Worm (Caenorhabditis elegans) whole organism, L4/young adult: ENCODE measurements around the gene T16G1.4.

Experiments used
- W03F9.2 ChIP-seq: fragments of 150-350 bp; optimal IDR thresholded peaks from 2 replicates; lab custom pipeline; 2014; ENCODE audit warnings: missing biosample characterization, missing genetic modification characterization
- dao-5 ChIP-seq: sonication (generic microtip); optimal IDR thresholded peaks from 2 replicates; lab custom pipeline; 2016; ENCODE audit warnings: missing genotype, missing genetic modification characterization, moderate library complexity, missing compliant biosample characterization
- him-1 ChIP-seq: sonication (generic microtip); optimal IDR thresholded peaks from 2 replicates; lab custom pipeline; 2016; ENCODE audit warnings: missing genotype, missing genetic modification reagents, missing genetic modification characterization, missing compliant biosample characterization

T16G1.4 gene

DNA sequence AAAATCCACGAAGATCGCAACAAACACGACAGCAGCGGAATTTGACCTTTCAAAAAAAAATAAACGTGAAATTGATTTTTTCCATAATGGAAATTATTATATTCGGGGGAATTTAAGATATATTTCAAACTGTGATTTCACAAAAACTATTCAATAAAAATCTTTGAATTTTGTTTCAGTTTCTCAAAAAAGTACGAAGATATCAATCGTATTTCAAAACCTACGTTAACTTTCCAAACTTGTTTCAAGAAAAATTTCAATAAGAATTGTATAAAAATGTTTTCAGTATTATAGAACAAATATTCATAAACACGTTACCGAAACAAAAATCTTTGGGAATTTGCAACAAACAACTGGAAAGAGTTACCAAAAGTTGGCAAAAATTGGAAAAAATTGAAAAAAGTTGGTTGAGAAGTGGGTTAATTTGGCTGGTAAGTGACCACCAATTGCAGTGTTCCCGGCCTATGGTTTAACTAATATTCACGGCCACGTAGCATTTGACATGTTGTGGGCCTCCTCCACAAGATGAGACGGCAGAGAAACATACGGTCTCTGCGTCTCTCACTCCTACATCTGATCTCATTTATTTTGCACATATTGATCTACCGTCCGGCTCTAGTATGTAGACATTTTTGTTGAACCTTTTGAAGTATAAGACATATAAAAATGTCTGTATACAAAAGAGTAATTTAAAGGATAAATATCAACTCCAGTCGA, 9.3 kb upstream of the T16G1.4 start, which contains the start of the genes T16G1.9 and T16G1.18:
TSS of gene T16G1.9 (minus strand) at position 51 of the 717 bp plus-strand sequence.
TSS of gene T16G1.18 (plus strand) at position 493 of the 717 bp plus-strand sequence.
- no peak for TF ChIP-seq W03F9.2
- TF ChIP-seq him-1 (tag; lab: Kevin White, UChicago): no peak
- no peak for TF ChIP-seq dao-5 (tag; lab: Kevin White, UChicago)

DNA sequence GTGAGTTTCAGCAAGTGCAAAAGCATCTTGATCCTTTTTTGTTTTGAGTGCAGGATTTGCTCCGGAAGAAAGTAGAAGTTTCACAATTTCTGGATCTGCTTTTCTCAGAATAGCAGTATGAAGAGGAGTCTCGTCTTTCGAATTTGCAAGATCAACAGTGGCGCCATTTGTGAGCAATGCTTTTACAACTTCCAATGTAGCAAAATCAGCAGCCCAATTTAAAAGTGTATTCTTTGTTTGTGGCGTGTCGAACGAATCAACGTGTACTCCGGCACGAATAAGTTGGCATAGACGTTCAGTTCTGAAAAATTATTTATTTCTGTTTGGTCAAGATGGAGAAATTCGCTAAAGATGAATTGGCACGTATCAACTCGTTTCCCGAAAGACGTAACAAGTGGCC, 8.0 kb upstream of the T16G1.4 start, which contains the start of gene T16G1.13:
TSS of gene T16G1.13 (plus strand) at position 301 of the 400 bp plus-strand sequence.
- TF ChIP-seq dao-5 (tag; lab: Kevin White, UChicago): no peak
- no peak for TF ChIP-seq W03F9.2
- no peak for TF ChIP-seq him-1 (tag; lab: Kevin White, UChicago)

DNA sequence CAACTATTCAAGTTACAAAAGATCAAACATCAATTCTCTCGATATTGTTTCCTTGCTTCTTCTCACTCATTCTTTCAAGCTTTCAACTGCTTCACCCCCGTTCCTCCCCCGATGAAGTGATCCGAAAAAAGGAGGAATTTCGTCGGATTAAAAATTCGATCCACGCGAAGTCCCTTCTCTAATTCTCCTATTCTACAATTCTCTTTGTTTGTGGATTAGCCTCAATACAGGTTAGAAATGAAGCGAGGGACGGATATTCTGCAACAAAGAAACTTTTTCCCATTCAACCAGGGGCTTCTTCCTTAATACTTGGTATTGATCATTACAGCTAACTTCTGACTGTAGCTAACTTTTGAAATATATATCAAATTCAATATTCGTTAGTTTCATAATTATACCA, 3.1 kb upstream of the T16G1.4 start, which contains the start of gene grl-2:
TSS of gene grl-2 (plus strand) at position 301 of the 400 bp plus-strand sequence.
- no peak for TF ChIP-seq W03F9.2
- no peak for TF ChIP-seq dao-5 (tag; lab: Kevin White, UChicago)
- TF ChIP-seq him-1 (tag; lab: Kevin White, UChicago): no peak

DNA sequence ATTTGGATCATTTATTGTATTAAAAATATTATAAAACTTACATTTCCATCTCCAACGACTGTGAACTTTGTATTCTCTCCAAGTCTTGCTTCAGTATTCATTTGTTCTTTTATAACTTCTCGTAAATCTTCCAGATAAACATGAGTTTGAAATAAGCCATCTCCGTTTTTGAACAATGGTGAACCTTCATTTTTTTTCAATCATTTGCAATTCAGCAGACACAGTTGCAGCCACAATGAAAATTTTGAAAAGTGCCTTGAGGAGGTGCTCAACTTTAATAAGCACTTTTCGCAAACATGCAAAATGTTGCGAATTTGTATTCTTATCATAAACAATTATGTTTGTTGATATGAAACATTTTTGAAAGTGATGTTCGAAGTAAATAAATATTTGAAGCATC, 2.6 kb upstream of the T16G1.4 start, which contains the start of gene T16G1.3:
TSS of gene T16G1.3 (minus strand) at position 101 of the 400 bp plus-strand sequence.
- TF ChIP-seq W03F9.2 (no peak), him-1 (tag; lab: Kevin White, UChicago) (no peak), dao-5 (tag; lab: Kevin White, UChicago) (no peak)

DNA sequence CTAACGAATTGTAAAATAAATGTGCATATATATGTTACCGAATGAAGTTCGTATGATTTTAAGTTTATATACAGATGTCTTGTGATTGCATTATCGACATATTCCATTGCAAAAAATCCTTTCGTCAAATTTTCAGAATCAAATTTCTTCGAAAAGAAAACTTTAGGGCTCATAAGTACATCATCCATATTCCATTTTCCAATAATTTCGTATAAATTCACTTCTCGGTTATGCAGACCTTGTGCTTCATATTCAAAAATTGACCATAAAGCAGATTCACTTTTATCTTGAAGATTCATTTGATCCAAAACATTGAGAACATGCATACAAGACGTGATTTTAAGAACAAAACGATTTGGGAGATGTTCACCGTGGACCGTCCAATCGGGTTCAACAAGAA, 1.8 kb upstream of the T16G1.4 start:
- no peak for TF ChIP-seq dao-5 (tag; lab: Kevin White, UChicago)
- no peak for TF ChIP-seq W03F9.2
- no peak for TF ChIP-seq him-1 (tag; lab: Kevin White, UChicago)

DNA sequence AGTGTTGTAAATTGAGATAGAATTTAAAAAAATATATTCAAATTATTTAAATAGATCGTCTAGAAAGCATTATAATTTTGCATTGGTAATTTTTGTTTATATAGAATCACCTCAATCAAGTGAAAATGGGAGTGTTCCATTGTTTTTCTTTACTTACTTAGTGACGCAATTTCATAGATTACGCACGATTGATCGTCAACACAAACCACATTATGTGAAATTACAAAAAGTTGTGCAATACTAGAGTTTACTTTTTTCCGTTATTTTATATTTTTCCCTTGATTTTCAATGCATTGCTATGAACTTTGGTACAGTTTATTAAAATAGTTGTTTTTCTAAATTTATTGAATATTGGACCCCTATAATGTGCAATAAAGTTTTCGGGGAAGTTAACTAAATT, 2.2 kb downstream of the T16G1.4 start, which contains the start of gene T16G1.5:
TSS of gene T16G1.5 (minus strand) at position 119 of the 400 bp plus-strand sequence.
- TF ChIP-seq him-1 (tag; lab: Kevin White, UChicago): no peak
- TF ChIP-seq dao-5 (tag; lab: Kevin White, UChicago): no peak
- no peak for TF ChIP-seq W03F9.2

DNA sequence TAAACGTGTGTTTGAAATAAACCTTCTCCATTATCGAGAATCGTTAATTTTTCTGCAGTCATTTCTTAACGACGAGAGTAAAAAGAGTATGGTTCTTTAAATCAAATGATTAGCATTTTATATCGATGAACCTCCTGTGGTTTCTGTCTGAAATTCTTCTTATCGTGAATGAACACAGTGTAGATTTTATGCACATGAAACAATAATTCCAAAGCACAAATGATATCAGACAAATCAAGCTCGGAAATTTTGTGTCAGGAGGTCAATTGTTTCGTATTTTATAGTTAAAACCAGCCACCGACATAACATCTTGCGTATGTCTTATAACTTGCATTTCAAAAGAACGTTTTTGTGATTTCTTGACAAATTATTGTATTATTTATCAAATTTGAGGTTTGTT, 4.5 kb downstream of the T16G1.4 start, which contains the start of gene T16G1.6:
TSS of gene T16G1.6 (minus strand) at position 77 of the 400 bp plus-strand sequence.
- no peak for TF ChIP-seq W03F9.2
- TF ChIP-seq him-1 (tag; lab: Kevin White, UChicago): no peak
- TF ChIP-seq dao-5 (tag; lab: Kevin White, UChicago): no peak

DNA sequence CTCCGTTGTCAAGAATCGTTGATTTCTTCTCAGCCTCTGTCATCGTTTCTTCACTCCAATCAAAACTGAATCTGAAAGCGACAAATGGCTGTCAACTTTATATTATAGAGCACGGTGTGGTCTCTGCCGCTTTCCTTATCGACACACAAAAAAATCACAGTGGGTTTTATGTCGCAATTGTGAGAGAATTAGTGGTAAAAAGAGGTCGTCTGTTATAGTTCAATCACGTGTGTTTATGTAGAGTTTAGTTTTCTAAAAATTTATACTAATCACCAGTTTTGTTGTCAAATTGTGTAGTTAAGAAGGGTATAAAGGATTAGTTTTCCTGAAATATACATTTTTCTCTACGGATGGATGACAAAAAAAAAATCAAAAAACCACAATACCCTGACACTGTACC, 6.7 kb downstream of the T16G1.4 start, which contains the start of gene T16G1.7:
TSS of gene T16G1.7 (minus strand) at position 137 of the 400 bp plus-strand sequence.
- TF ChIP-seq W03F9.2 (no peak), him-1 (tag; lab: Kevin White, UChicago) (no peak), dao-5 (tag; lab: Kevin White, UChicago) (no peak)

DNA sequence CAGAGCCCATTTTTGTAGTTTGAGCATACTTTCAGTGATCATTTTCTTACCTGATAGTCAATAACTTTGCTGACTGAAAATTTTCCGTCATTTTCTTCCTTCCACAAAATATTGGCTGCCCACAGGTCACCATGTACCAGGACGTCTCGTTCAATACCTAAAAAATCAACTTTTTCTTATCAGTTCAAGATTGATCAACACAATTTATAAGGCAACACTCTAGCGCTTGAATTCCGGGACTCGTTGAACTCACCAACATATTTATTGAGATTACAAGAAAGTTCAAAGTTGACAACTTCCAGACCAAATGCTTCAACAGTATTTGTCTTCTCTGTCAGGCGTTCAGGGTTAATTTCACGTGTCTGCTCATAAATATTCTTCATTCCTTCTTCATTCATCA, 8.0 kb downstream of the T16G1.4 start:
- TF ChIP-seq W03F9.2: no peak
- no peak for TF ChIP-seq him-1 (tag; lab: Kevin White, UChicago)
- no peak for TF ChIP-seq dao-5 (tag; lab: Kevin White, UChicago)

DNA sequence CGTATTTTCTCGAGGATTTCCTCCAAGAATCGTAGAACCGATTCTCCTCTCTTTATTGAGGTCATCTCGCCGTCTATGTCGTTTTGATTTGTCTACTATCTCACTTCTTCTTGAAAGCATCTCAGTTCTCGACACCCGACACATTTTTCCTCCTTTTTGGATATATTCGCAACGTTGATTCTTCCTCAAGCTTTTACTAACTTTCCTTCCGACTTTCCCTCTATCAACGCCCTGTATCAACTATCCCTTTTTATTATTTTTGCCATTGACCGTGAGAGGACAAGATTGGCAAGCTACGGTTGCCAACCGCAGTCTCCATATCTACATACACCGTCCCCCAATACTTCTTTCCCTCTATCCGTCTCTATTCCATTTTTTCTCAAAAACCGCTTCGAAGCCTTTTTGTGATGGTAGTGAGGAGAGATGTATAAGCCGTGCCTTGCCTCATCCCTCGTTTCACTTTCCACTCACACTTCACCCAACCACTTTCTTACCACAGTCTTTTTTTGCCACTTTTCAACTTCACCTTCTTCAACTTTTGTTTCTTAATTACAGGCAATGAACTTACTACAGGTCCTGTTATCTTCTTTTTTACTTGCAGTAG, 12.6 kb downstream of the T16G1.4 start, which contains the start of gene T16G1.2:
TSS of gene T16G1.2 (plus strand) at position 554 of the 604 bp plus-strand sequence.
- TF ChIP-seq dao-5 (tag; lab: Kevin White, UChicago) (no peak), W03F9.2 (no peak), him-1 (tag; lab: Kevin White, UChicago) (no peak)

DNA sequence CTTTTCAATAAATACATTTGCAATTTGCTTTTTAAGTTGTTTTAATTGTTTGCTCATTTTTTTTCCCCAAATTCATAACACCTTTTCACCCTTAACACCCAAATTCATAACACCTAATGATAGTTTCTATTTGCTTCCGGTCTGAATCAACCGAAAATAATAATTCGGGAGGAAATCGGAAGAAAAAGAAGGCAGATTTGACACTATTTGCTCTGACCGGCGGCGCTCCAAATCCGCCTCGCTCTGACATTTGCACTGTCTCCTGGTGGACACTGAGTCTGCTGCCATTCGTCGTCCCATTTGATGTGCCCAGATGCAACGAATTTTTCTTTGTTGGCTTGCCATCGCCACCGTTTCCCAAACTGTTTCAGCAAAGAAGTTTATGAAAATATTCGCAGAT, 17.5 kb downstream of the T16G1.4 start, which contains the start of gene pqn-67:
TSS of gene pqn-67 (plus strand) at position 301 of the 400 bp plus-strand sequence.
- no peak for TF ChIP-seq W03F9.2
- no peak for TF ChIP-seq dao-5 (tag; lab: Kevin White, UChicago)
- TF ChIP-seq him-1 (tag; lab: Kevin White, UChicago): no peak

DNA sequence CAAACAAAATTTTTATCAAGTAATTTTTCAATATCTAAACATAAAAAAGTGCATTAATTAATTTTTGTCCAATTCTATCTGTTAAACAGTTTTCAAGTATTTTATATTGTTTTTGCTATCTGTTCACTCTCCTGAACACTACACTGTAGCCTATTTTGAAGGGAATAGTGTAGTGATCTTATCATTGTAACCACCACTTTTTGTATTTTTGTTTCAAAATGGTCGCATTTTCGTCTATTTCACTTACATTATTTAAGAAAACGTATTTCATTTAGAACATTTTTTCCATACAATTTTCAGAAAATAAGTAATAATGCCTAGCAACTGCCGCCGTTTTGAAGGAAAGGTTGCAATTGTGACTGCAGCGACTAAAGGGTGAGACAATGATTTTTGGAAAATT, 19.3 kb downstream of the T16G1.4 start, which contains the start of gene dhrs-4:
TSS of gene dhrs-4 (plus strand) at position 301 of the 400 bp plus-strand sequence.
- TF ChIP-seq W03F9.2 (no peak), him-1 (tag; lab: Kevin White, UChicago) (no peak), dao-5 (tag; lab: Kevin White, UChicago) (no peak)

DNA sequence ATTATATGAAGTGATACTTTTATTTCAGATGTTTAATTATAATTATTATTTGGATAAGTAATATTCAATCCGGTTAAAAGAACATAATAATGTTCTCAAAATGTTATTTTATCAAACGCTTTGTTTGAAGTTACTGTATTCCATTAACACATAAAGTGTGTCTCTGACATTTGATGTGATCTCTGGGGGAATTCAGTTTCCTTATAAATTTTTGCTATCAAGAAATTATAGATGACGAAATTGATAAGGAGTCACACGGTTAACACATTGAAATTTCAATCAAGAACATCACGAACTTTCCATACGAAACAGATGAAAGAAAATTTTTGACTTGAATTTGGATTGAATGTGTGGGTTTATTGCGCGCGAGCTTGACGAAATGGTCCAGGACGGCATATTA, 20.0 kb downstream of the T16G1.4 start:
- TF ChIP-seq him-1 (tag; lab: Kevin White, UChicago): no peak
- no peak for TF ChIP-seq dao-5 (tag; lab: Kevin White, UChicago)
- no peak for TF ChIP-seq W03F9.2
